Fruit fly (Drosophila melanogaster): ENCODE measurements around the gene sev.
A peak's percentile ranks its signal among the peaks of the same experiment; 100 is the strongest.

sev gene

dm6 chrX:11081242-11081641 lies 4.9 kb downstream of the sev start (continued):
- TF ChIP-seq Hmx (GFP tag; optimal IDR thresholded peaks at IDR 0.05): no peak
- peak; percentile 51; the same call in 1 of the 2 replicates for TF ChIP-seq ranshi (GFP tag; IDR thresholded peaks at IDR 0.05)
- TF ChIP-seq Dip2 (GFP tag; IDR thresholded peaks at IDR 0.05): no peak
- TF ChIP-seq gt (GFP tag; IDR thresholded peaks at IDR 0.05): no peak
- 0 out of 2 replicates have a peak, but pooled peaks have one; percentile 33 for TF ChIP-seq CG4730 (GFP tag; IDR thresholded peaks at IDR 0.05)
- TF ChIP-seq lov (optimal IDR thresholded peaks at IDR 0.05): no peak
- no peak for TF ChIP-seq lov (GFP tag; IDR thresholded peaks at IDR 0.05)
- TF ChIP-seq NK7.1 (GFP tag; optimal IDR thresholded peaks at IDR 0.05): no peak
- TF ChIP-seq dpn (GFP tag; optimal IDR thresholded peaks at IDR 0.05): peak in 1 of 2 experiments; percentile 57
- TF ChIP-seq kah (GFP tag; optimal IDR thresholded peaks at IDR 0.05): no peak
- TF ChIP-seq emc (GFP tag; optimal IDR thresholded peaks at IDR 0.05): no peak
- TF ChIP-seq CG6854 (GFP tag; optimal IDR thresholded peaks at IDR 0.05): peak; percentile 47
- no peak for TF ChIP-seq ro (GFP tag; IDR thresholded peaks at IDR 0.05)
- no peak for TF ChIP-seq CG3726 (GFP tag; IDR thresholded peaks at IDR 0.05)
- peak; percentile 21 for TF ChIP-seq CG15696 (tag; optimal IDR thresholded peaks at IDR 0.05)
- TF ChIP-seq CG4282 (GFP tag; optimal IDR thresholded peaks at IDR 0.05): no peak
- no peak for TF ChIP-seq CG6765 (GFP tag; optimal IDR thresholded peaks at IDR 0.05)
- TF ChIP-seq CG1602 (GFP tag; optimal IDR thresholded peaks at IDR 0.05): no peak
- TF ChIP-seq prd (optimal IDR thresholded peaks at IDR 0.05): no peak
- TF ChIP-seq prd (GFP tag; IDR thresholded peaks at IDR 0.05): peak; percentile 53; the same call in 2 of the 3 replicates
- peak; percentile 30 for TF ChIP-seq CG8388 (GFP tag; optimal IDR thresholded peaks at IDR 0.05)
- no peak for TF ChIP-seq Camta (GFP tag; optimal IDR thresholded peaks at IDR 0.05)
- TF ChIP-seq so (GFP tag; IDR thresholded peaks at IDR 0.05): peak; percentile 12; the same call in 1 of the 3 replicates
- no peak for TF ChIP-seq CG11093 (GFP tag; IDR thresholded peaks at IDR 0.05)
- TF ChIP-seq zf30C (GFP tag; optimal IDR thresholded peaks at IDR 0.05): no peak
- TF ChIP-seq Adf1 (GFP tag; IDR thresholded peaks at IDR 0.05): no peak
- peak; percentile 71 for TF ChIP-seq CG15269 (tag; optimal IDR thresholded peaks at IDR 0.05)
- TF ChIP-seq Fer1 (GFP tag; optimal IDR thresholded peaks at IDR 0.05): no peak
- no peak for TF ChIP-seq gsb-n (tag; optimal IDR thresholded peaks at IDR 0.05)
- peak; percentile 10 for TF ChIP-seq Dip3 (GFP tag; optimal IDR thresholded peaks at IDR 0.05)
- TF ChIP-seq wek (GFP tag; optimal IDR thresholded peaks at IDR 0.05): no peak
- TF ChIP-seq CHES-1-like (GFP tag; optimal IDR thresholded peaks at IDR 0.05): no peak
- TF ChIP-seq CoRest (tag; optimal IDR thresholded peaks at IDR 0.05): peak; percentile 69
- TF ChIP-seq crp (GFP tag; optimal IDR thresholded peaks at IDR 0.05): no peak
- no peak for TF ChIP-seq CG10147 (GFP tag; optimal IDR thresholded peaks at IDR 0.05)
- TF ChIP-seq lilli (GFP tag; optimal IDR thresholded peaks at IDR 0.05): no peak
- TF ChIP-seq Dad (GFP tag; optimal IDR thresholded peaks at IDR 0.05): no peak
- TF ChIP-seq CG12155 (GFP tag; optimal IDR thresholded peaks at IDR 0.05): no peak
- TF ChIP-seq CG10462 (GFP tag; optimal IDR thresholded peaks at IDR 0.05): no peak
- peak; percentile 40 for TF ChIP-seq D19A (tag; optimal IDR thresholded peaks at IDR 0.05)
- peak; percentile 9 for TF ChIP-seq CG18476 (GFP tag; optimal IDR thresholded peaks at IDR 0.05)
- no peak for TF ChIP-seq yki (optimal IDR thresholded peaks at IDR 0.05)
- TF ChIP-seq Fer2 (tag; optimal IDR thresholded peaks at IDR 0.05): no peak
- TF ChIP-seq CG8089 (GFP tag; optimal IDR thresholded peaks at IDR 0.05): no peak
- no peak for TF ChIP-seq onecut (GFP tag; IDR thresholded peaks at IDR 0.05)
- peak; percentile 30; the same call in 1 of the 2 replicates for TF ChIP-seq CG17328 (GFP tag; IDR thresholded peaks at IDR 0.05)
- no peak for TF ChIP-seq ERR (GFP tag; optimal IDR thresholded peaks at IDR 0.05)
- no peak for TF ChIP-seq CG16813 (GFP tag; IDR thresholded peaks at IDR 0.05; ENCODE audit: partially characterized antibody)
- TF ChIP-seq cg (GFP tag; optimal IDR thresholded peaks at IDR 0.05): no peak
- TF ChIP-seq Elba2 (GFP tag; optimal IDR thresholded peaks at IDR 0.05): no peak
- 0 out of 4 replicates have a peak, but pooled peaks have one; percentile 10 for TF ChIP-seq Gug (GFP tag; IDR thresholded peaks at IDR 0.05)
- TF ChIP-seq CG8924 (tag; optimal IDR thresholded peaks at IDR 0.05): peak; percentile 48
- TF ChIP-seq Ets65A (GFP tag): peak; percentile 73
